Worm (Caenorhabditis elegans) whole organism, midembryonic: ENCODE measurements around the gene cdc-14.

Experiments used
- T22C8.4 ChIP-seq: fragments of 200-800 bp; sonication (Bioruptor generic); IDR thresholded peaks from 2 replicates; pipeline ENCODE4 v1.3.6; 2022; ENCODE audit warnings: missing genetic modification characterization, missing compliant biosample characterization
- cog-1 ChIP-seq: sonication (generic microtip); optimal IDR thresholded peaks from 2 replicates; lab custom pipeline; 2016; ENCODE audit warnings: missing genetic modification characterization, missing compliant biosample characterization
- flt-1 ChIP-seq: fragments of 200-800 bp; sonication (Bioruptor generic); IDR thresholded peaks from 2 replicates; pipeline ENCODE4 v1.3.6; 2022; ENCODE audit warnings: missing genetic modification characterization, missing compliant biosample characterization
- klf-2 ChIP-seq: fragments of 200-800 bp; sonication (Bioruptor generic); conservative IDR thresholded peaks from 2 replicates; pipeline ENCODE4 v1.3.6; 2022; ENCODE audit warnings: missing genetic modification reagents, missing genetic modification characterization, missing compliant biosample characterization
- med-1 ChIP-seq: sonication (generic microtip); optimal IDR thresholded peaks from 2 replicates; lab custom pipeline; 2017; ENCODE audit warnings: missing genetic modification characterization, mild to moderate bottlenecking, missing compliant biosample characterization, antibody characterized with exemption, missing genetic modification reagents; ENCODE audit not compliant: insufficient read depth
- ref-1 ChIP-seq: fragments of 200-800 bp; sonication (Bioruptor generic); conservative IDR thresholded peaks from 2 replicates; pipeline ENCODE4 v1.3.6; 2022; ENCODE audit warnings: missing genetic modification reagents, missing genetic modification characterization, missing compliant biosample characterization
- tab-1 ChIP-seq: fragments of 200-800 bp; sonication (Bioruptor generic); IDR thresholded peaks from 2 replicates; pipeline ENCODE4 v1.3.6; 2022; ENCODE audit warnings: missing genetic modification characterization, missing compliant biosample characterization
- ztf-23 ChIP-seq: fragments of 200-800 bp; sonication (Bioruptor generic); IDR thresholded peaks from 2 replicates; pipeline ENCODE4 v1.3.6; 2022; ENCODE audit warnings: missing genetic modification reagents, missing genetic modification characterization, missing compliant biosample characterization

DNA sequence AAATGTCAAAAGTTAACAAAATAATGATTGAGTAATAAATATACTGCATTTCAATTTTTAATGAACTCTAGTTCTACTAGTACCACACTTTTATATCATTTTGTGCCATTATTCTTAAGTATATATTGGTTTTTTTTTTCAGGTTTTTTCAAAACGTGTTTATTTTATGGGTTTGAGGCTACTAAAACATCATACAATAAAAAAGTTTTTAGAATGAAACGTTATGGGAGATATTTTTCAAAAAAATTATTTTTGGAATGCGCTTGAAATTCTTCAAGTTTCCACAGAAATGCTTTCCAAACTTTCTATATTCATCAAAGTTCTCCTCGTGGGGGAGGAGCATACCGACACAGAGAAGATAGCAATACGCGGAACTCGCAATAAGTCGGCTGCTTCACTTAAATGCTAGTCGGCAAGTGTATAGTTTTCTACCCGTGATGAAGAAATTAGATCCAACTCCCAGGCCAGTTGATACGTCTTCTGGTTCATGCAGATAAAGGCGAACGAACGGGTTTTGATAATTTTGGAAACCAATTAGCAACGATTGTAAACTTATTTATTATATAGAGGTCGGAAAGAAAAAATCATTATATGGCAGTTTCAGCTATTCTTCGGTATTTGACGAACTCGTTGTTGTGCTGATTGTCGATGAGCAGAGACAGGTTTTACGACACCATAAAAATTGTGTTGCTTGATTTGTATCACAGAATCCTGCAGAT, 6.3 kb upstream of the cdc-14 start, which contains the start of gene C17G10.10:
- TF ChIP-seq ref-1 (GFP tag; lab: Robert Waterston, UW) (no peak), ztf-23 (GFP tag; lab: Robert Waterston, UW) (no peak), flt-1 (no peak), klf-2 (no peak), med-1 (no peak), cog-1 (tag; lab: Kevin White, UChicago) (no peak), tab-1 (GFP tag; lab: Robert Waterston, UW) (no peak), T22C8.4 (no peak)
